Fruit fly (Drosophila melanogaster): ENCODE results near the gene by.
A peak's percentile ranks its signal among the peaks of the same experiment; 100 is the strongest.

The by gene

DNA sequence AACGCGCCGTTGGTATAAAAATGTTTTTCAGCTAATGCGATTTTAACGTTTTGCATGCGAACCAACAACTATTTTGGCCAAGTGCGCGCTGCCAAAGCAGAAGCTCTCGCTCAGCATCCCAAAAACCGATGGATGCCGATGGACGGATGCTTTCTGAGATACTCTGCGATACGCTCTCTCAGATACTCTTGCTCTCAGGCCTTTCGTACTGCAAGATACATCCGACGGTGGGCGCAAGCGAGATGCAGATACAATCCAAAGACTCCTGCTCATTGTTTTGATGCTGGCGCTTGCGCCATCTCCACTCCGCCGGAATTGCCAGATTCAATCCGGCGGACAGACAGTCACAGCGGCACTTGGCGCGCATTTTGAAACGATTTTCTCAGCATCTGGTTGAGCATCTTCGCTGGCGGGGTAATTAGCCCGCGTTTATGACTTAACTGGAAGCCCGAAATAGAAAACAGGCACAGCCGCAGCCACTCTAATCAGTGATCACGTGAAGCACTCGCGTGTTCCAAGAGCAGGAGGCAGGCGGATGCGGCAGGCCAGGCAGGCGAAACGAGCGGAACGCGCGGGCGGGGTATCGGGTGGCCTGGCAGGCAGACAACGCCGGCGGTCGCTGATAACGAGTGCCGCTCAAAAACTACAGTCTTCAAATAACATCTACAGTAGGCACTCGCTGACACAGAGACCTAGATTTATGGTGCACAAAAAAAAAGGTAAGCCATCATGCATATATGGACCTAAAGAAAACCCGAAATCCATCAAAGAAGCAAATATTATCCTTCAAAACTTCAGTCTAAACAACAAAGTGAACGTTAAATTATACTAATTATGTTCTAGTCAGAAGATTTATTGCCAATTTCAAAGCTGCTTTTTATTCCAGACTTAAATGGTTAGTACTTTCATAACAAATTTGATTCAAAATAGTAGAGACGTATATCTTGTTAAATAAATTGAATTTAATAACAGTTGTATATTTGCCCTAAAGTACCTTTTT is 38.9 kb downstream of the by start, which contains the start of gene CG16779:
CG16779 (minus strand) TSS at position 51 of the 1,000 bp plus-strand sequence.
- TF ChIP-seq CG6808 (GFP tag; optimal IDR thresholded peaks at IDR 0.05), result no peak
- TF ChIP-seq CG6276 (GFP tag; optimal IDR thresholded peaks at IDR 0.05), result no peak
- peak; percentile 14 for TF ChIP-seq Sox14 (GFP tag; optimal IDR thresholded peaks at IDR 0.05)
- no peak for TF ChIP-seq eg (GFP tag; IDR thresholded peaks at IDR 0.05)
- TF ChIP-seq CG11294 (GFP tag; IDR thresholded peaks at IDR 0.05), result no peak
- no peak for TF ChIP-seq vri (GFP tag; optimal IDR thresholded peaks at IDR 0.05)
- TF ChIP-seq dac (GFP tag; optimal IDR thresholded peaks at IDR 0.05), result no peak
- TF ChIP-seq CG3032 (tag; optimal IDR thresholded peaks at IDR 0.05), result peak; percentile 15
- no peak for TF ChIP-seq fd85E (GFP tag; optimal IDR thresholded peaks at IDR 0.05)
- no peak for TF ChIP-seq Gug (GFP tag; IDR thresholded peaks at IDR 0.05)
- TF ChIP-seq CG3919 (GFP tag; optimal IDR thresholded peaks at IDR 0.05), result no peak
- TF ChIP-seq Lpt (GFP tag; optimal IDR thresholded peaks at IDR 0.05), result no peak
- peak; percentile 46 for TF ChIP-seq Sox15 (GFP tag; optimal IDR thresholded peaks at IDR 0.05)
- no peak for TF ChIP-seq CG9139 (GFP tag; optimal IDR thresholded peaks at IDR 0.05)
- TF ChIP-seq svp (GFP tag), result peak; percentile 84
- TF ChIP-seq spab (GFP tag; optimal IDR thresholded peaks at IDR 0.05), result peak; percentile 9
- TF ChIP-seq Eip93F (GFP tag; optimal IDR thresholded peaks at IDR 0.05), result no peak
- no peak for TF ChIP-seq Hr38 (GFP tag; optimal IDR thresholded peaks at IDR 0.05)
- TF ChIP-seq CG10669 (GFP tag; optimal IDR thresholded peaks at IDR 0.05), result peak; percentile 39
- TF ChIP-seq Eip75B (GFP tag; optimal IDR thresholded peaks at IDR 0.05), result no peak
- peak; percentile 30 for TF ChIP-seq pdm3 (GFP tag; optimal IDR thresholded peaks at IDR 0.05)
- TF ChIP-seq topi (GFP tag; optimal IDR thresholded peaks at IDR 0.05), result peak; percentile 7
- TF ChIP-seq CG8119 (GFP tag; IDR thresholded peaks at IDR 0.05), result no peak
- TF ChIP-seq CG6792 (GFP tag; optimal IDR thresholded peaks at IDR 0.05), result peak; percentile 29
- TF ChIP-seq CG7368 (GFP tag; optimal IDR thresholded peaks at IDR 0.05), result no peak
- no peak for TF ChIP-seq Blimp-1 (GFP tag; optimal IDR thresholded peaks at IDR 0.05)
- peak; percentile 53 for TF ChIP-seq esn (GFP tag; optimal IDR thresholded peaks at IDR 0.05)
- TF ChIP-seq CG11762 (GFP tag; optimal IDR thresholded peaks at IDR 0.05; ENCODE audit: insufficient read depth), result no peak
- peak; percentile 41 for TF ChIP-seq OdsH (GFP tag; optimal IDR thresholded peaks at IDR 0.05)
- TF ChIP-seq CG32006 (GFP tag; optimal IDR thresholded peaks at IDR 0.05), result peak; percentile 67
- TF ChIP-seq CG1621 (tag; optimal IDR thresholded peaks at IDR 0.05), result peak; percentile 52
- peak; percentile 22 for TF ChIP-seq fkh (GFP tag; optimal IDR thresholded peaks at IDR 0.05)
- TF ChIP-seq CG4318 (GFP tag; optimal IDR thresholded peaks at IDR 0.05), result peak; percentile 2
- TF ChIP-seq Smox (GFP tag; optimal IDR thresholded peaks at IDR 0.05), result peak; percentile 48
- TF ChIP-seq CG6163 (GFP tag; IDR thresholded peaks at IDR 0.05), result no peak
- no peak for TF ChIP-seq CG10631 (GFP tag; optimal IDR thresholded peaks at IDR 0.05)
- peak; percentile 46 for TF ChIP-seq Sox102F (GFP tag; optimal IDR thresholded peaks at IDR 0.05)
- no peak for TF ChIP-seq fd59A (GFP tag; optimal IDR thresholded peaks at IDR 0.05)
- peak; percentile 61 for TF ChIP-seq Eip78C (GFP tag)
- no peak for TF ChIP-seq CG6854 (GFP tag; optimal IDR thresholded peaks at IDR 0.05)
- peak; percentile 28 for TF ChIP-seq Ets96B (tag; optimal IDR thresholded peaks at IDR 0.05)
- TF ChIP-seq Hr4 (GFP tag; optimal IDR thresholded peaks at IDR 0.05), result peak; percentile 27
- no peak for TF ChIP-seq achi (GFP tag; optimal IDR thresholded peaks at IDR 0.05)
- peak in 1 of 2 experiments; percentile 4 for TF ChIP-seq ss (GFP tag; optimal IDR thresholded peaks at IDR 0.05)
- TF ChIP-seq CG31627 (GFP tag; optimal IDR thresholded peaks at IDR 0.05), result peak; percentile 38
- TF ChIP-seq dsx (GFP tag; optimal IDR thresholded peaks at IDR 0.05; ENCODE audit: poor library complexity, severe bottlenecking), result no peak
- peak; percentile 30 for TF ChIP-seq acj6 (GFP tag; optimal IDR thresholded peaks at IDR 0.05)
- no peak for TF ChIP-seq CG8632 (GFP tag; optimal IDR thresholded peaks at IDR 0.05)
- no peak for TF ChIP-seq salr (GFP tag; optimal IDR thresholded peaks at IDR 0.05)
- TF ChIP-seq net (GFP tag; optimal IDR thresholded peaks at IDR 0.05), result peak; percentile 2
